Worm (Caenorhabditis elegans) whole organism, L1 larva: Measurements from ENCODE around the gene emb-5.
A peak's percentile ranks its signal among the peaks of the same experiment; 100 is the strongest.

Experiments used
- C04F5.9 ChIP-seq: sonication (generic microtip); optimal IDR thresholded peaks from 2 replicates; lab custom pipeline; 2016; ENCODE audit warnings: missing genetic modification characterization, missing compliant biosample characterization
- aha-1 ChIP-seq: fragments of 150-350 bp; optimal IDR thresholded peaks from 2 replicates; lab custom pipeline; 2014; ENCODE audit warnings: missing biosample characterization, missing genetic modification characterization
- aly-2 ChIP-seq: fragments of 150-350 bp; optimal IDR thresholded peaks from 2 replicates; lab custom pipeline; 2014; ENCODE audit warnings: missing biosample characterization, missing genetic modification characterization
- ama-1 ChIP-seq: fragments of 150-350 bp; optimal IDR thresholded peaks from 2 replicates; lab custom pipeline; 2014
- blmp-1 ChIP-seq: fragments of 150-350 bp; optimal IDR thresholded peaks from 2 replicates; lab custom pipeline; 2014; ENCODE audit warnings: missing biosample characterization, missing genetic modification characterization
- ceh-63 ChIP-seq: fragments of 200-800 bp; sonication (Bioruptor generic); optimal IDR thresholded peaks from 2 replicates; lab custom pipeline; 2018; ENCODE audit warnings: mild to moderate bottlenecking, missing genetic modification characterization, missing compliant biosample characterization
- ceh-8 ChIP-seq: fragments of 200-800 bp; sonication (Bioruptor generic); optimal IDR thresholded peaks from 2 replicates; lab custom pipeline; 2018; ENCODE audit warnings: mild to moderate bottlenecking, missing genetic modification characterization, moderate library complexity, missing compliant biosample characterization
- ceh-88 ChIP-seq: fragments of 200-800 bp; sonication (Bioruptor generic); IDR thresholded peaks from 2 replicates; pipeline ENCODE4 v1.3.6; 2022; ENCODE audit warnings: missing genetic modification characterization, missing compliant biosample characterization
- dsc-1 ChIP-seq: sonication (generic microtip); optimal IDR thresholded peaks from 2 replicates; lab custom pipeline; 2016; ENCODE audit warnings: mild to moderate bottlenecking, missing genetic modification characterization, missing compliant biosample characterization
- efl-1 ChIP-seq, 4 experiments: fragments of 150-350 bp; optimal IDR thresholded peaks in 3 of 4; peaks in 1 of 4; 1 replicate in 1 of 4; 2 replicates in 3 of 4; lab custom pipeline; 2014; ENCODE audit warnings: missing biosample characterization in 2 of 4, missing genetic modification characterization in 2 of 4, missing genetic modification reagents in 2 of 4
- egl-27 ChIP-seq, 2 experiments: fragments of 150-350 bp in 1 of 2; sonication (generic microtip); optimal IDR thresholded peaks; 3 replicates each; lab custom pipeline; 2017 to 2018; ENCODE audit warnings: missing biosample characterization in 2 of 2, missing genetic modification characterization in 2 of 2, missing genetic modification reagents in 2 of 2
- elt-2 ChIP-seq: sonication (generic microtip); optimal IDR thresholded peaks from 2 replicates; lab custom pipeline; 2016; ENCODE audit warnings: missing genetic modification characterization, mild to moderate bottlenecking, inconsistent platforms, missing compliant biosample characterization, missing genetic modification reagents
- fkh-10 ChIP-seq: sonication (generic microtip); optimal IDR thresholded peaks from 2 replicates; lab custom pipeline; 2017; ENCODE audit warnings: missing biosample characterization, missing genetic modification reagents, missing genetic modification characterization
- fkh-4 ChIP-seq: sonication (generic microtip); optimal IDR thresholded peaks from 2 replicates; lab custom pipeline; 2016; ENCODE audit warnings: missing compliant biosample characterization, missing genetic modification characterization, borderline replicate concordance
- fkh-8 ChIP-seq: sonication (generic microtip); optimal IDR thresholded peaks from 2 replicates; lab custom pipeline; 2016; ENCODE audit warnings: mild to moderate bottlenecking, missing genetic modification characterization, missing compliant biosample characterization
- grh-1 ChIP-seq: fragments of 200-800 bp; sonication (Bioruptor generic); IDR thresholded peaks from 2 replicates; pipeline ENCODE4 v1.3.6; 2022; ENCODE audit warnings: missing genetic modification reagents, missing genetic modification characterization, missing compliant biosample characterization
- hlh-17 ChIP-seq: fragments of 200-800 bp; sonication (Bioruptor generic); optimal IDR thresholded peaks from 2 replicates; lab custom pipeline; 2018; ENCODE audit warnings: missing genetic modification characterization, mild to moderate bottlenecking, missing compliant biosample characterization, moderate library complexity, borderline replicate concordance
- irx-1 ChIP-seq: sonication (generic microtip); optimal IDR thresholded peaks from 2 replicates; lab custom pipeline; 2016; ENCODE audit warnings: missing genetic modification characterization, missing compliant biosample characterization
- isw-1 ChIP-seq: fragments of 200-800 bp; sonication (Bioruptor generic); IDR thresholded peaks from 2 replicates; pipeline ENCODE4 v1.3.6; 2022; ENCODE audit warnings: missing genetic modification characterization, missing compliant biosample characterization
- jun-1 ChIP-seq: fragments of 150-350 bp; optimal IDR thresholded peaks from 2 replicates; lab custom pipeline; 2014; ENCODE audit warnings: missing biosample characterization, missing genetic modification reagents, missing genetic modification characterization
- lin-13 ChIP-seq: fragments of 150-350 bp; optimal IDR thresholded peaks from 2 replicates; lab custom pipeline; 2014; ENCODE audit warnings: missing biosample characterization, missing genetic modification reagents, missing genetic modification characterization
- lin-15B ChIP-seq: fragments of 150-350 bp; sonication (generic microtip); optimal IDR thresholded peaks from 3 replicates; lab custom pipeline; 2014; ENCODE audit warnings: missing biosample characterization, missing genetic modification characterization
- lin-39 ChIP-seq: fragments of 150-350 bp; optimal IDR thresholded peaks from 2 replicates; lab custom pipeline; 2014; ENCODE audit warnings: missing biosample characterization, missing genetic modification reagents, missing genetic modification characterization
- lir-3 ChIP-seq: sonication (generic microtip); optimal IDR thresholded peaks from 2 replicates; lab custom pipeline; 2016; ENCODE audit warnings: mild to moderate bottlenecking, missing genetic modification characterization, moderate library complexity, missing compliant biosample characterization; ENCODE audit not compliant: poor library complexity
- mab-9 ChIP-seq: fragments of 200-800 bp; sonication (Bioruptor generic); IDR thresholded peaks from 2 replicates; pipeline ENCODE4 v1.3.6; 2022; ENCODE audit warnings: missing genetic modification reagents, missing genetic modification characterization, missing compliant biosample characterization
- mdl-1 ChIP-seq, 2 experiments: fragments of 150-350 bp; optimal IDR thresholded peaks; 2 replicates each; lab custom pipeline; 2014 to 2017; ENCODE audit warnings: missing biosample characterization in 2 of 2, missing genetic modification characterization in 2 of 2, inconsistent platforms in 1 of 2
- mep-1 ChIP-seq: fragments of 150-350 bp; optimal IDR thresholded peaks from 2 replicates; lab custom pipeline; 2014; ENCODE audit warnings: missing biosample characterization, missing genetic modification characterization
- nhr-11 ChIP-seq: fragments of 150-350 bp; optimal IDR thresholded peaks from 2 replicates; lab custom pipeline; 2014; ENCODE audit warnings: missing biosample characterization, missing genetic modification characterization
- nhr-19 ChIP-seq: fragments of 200-800 bp; sonication (Bioruptor generic); conservative IDR thresholded peaks from 2 replicates; pipeline ENCODE4 v1.3.6; 2022; ENCODE audit warnings: missing genetic modification characterization, missing compliant biosample characterization
- nhr-47 ChIP-seq: sonication (generic microtip); optimal IDR thresholded peaks from 2 replicates; lab custom pipeline; 2016; ENCODE audit warnings: mild to moderate bottlenecking, missing genetic modification characterization, moderate library complexity, missing compliant biosample characterization
- nhr-71 ChIP-seq: sonication (generic microtip); optimal IDR thresholded peaks from 2 replicates; lab custom pipeline; 2016; ENCODE audit warnings: mild to moderate bottlenecking, missing genetic modification characterization, moderate library complexity, missing compliant biosample characterization
- nhr-76 ChIP-seq: sonication (generic microtip); optimal IDR thresholded peaks from 2 replicates; lab custom pipeline; 2017; ENCODE audit warnings: missing biosample characterization, missing genetic modification characterization
- nhr-77 ChIP-seq: fragments of 150-350 bp; optimal IDR thresholded peaks from 2 replicates; lab custom pipeline; 2014; ENCODE audit warnings: missing biosample characterization, missing genetic modification characterization
- nhr-84 ChIP-seq: sonication (generic microtip); optimal IDR thresholded peaks from 2 replicates; lab custom pipeline; 2017; ENCODE audit warnings: missing biosample characterization, missing genetic modification characterization
- nhr-90 ChIP-seq: sonication (generic microtip); optimal IDR thresholded peaks from 2 replicates; lab custom pipeline; 2016; ENCODE audit warnings: mild to moderate bottlenecking, missing genetic modification characterization, missing compliant biosample characterization; ENCODE audit not compliant: poor library complexity
- pax-3 ChIP-seq: fragments of 200-800 bp; sonication (Bioruptor generic); optimal IDR thresholded peaks from 2 replicates; lab custom pipeline; 2018; ENCODE audit warnings: mild to moderate bottlenecking, missing genetic modification characterization, moderate library complexity, missing compliant biosample characterization
- pqm-1 ChIP-seq: sonication (generic microtip); optimal IDR thresholded peaks from 3 replicates; lab custom pipeline; 2017; ENCODE audit warnings: missing biosample characterization, missing genetic modification characterization
- snu-23 ChIP-seq: sonication (generic microtip); optimal IDR thresholded peaks from 2 replicates; lab custom pipeline; 2016; ENCODE audit warnings: missing genetic modification characterization, missing compliant biosample characterization
- sox-4 ChIP-seq: sonication (generic microtip); optimal IDR thresholded peaks from 2 replicates; lab custom pipeline; 2016; ENCODE audit warnings: missing genetic modification characterization, missing compliant biosample characterization
- sup-37 ChIP-seq: fragments of 200-800 bp; sonication (Bioruptor generic); optimal IDR thresholded peaks from 2 replicates; lab custom pipeline; 2018; ENCODE audit warnings: mild to moderate bottlenecking, missing genetic modification characterization, missing compliant biosample characterization
- tbx-2 ChIP-seq: sonication (generic microtip); optimal IDR thresholded peaks from 2 replicates; lab custom pipeline; 2016; ENCODE audit warnings: missing genetic modification characterization, missing compliant biosample characterization
- unc-130 ChIP-seq: fragments of 150-350 bp; optimal IDR thresholded peaks from 2 replicates; lab custom pipeline; 2017; ENCODE audit warnings: missing biosample characterization, missing genetic modification characterization, inconsistent platforms
- unc-30 ChIP-seq: sonication (generic microtip); optimal IDR thresholded peaks from 2 replicates; lab custom pipeline; 2017; ENCODE audit warnings: missing biosample characterization, missing genetic modification characterization
- unc-62 ChIP-seq: fragments of 150-350 bp; optimal IDR thresholded peaks from 2 replicates; lab custom pipeline; 2014; ENCODE audit warnings: missing biosample characterization, missing genetic modification reagents, missing genetic modification characterization
- unc-86 ChIP-seq: sonication (generic microtip); optimal IDR thresholded peaks from 2 replicates; lab custom pipeline; 2016; ENCODE audit warnings: missing genetic modification characterization, missing compliant biosample characterization
- xbp-1 ChIP-seq: sonication (generic microtip); optimal IDR thresholded peaks from 2 replicates; lab custom pipeline; 2016; ENCODE audit warnings: missing genetic modification characterization, missing compliant biosample characterization
- zag-1 ChIP-seq: fragments of 150-350 bp; optimal IDR thresholded peaks from 2 replicates; lab custom pipeline; 2014; ENCODE audit warnings: missing biosample characterization, missing genetic modification characterization
- zip-4 ChIP-seq: fragments of 200-800 bp; sonication (Bioruptor generic); optimal IDR thresholded peaks from 2 replicates; lab custom pipeline; 2018; ENCODE audit warnings: mild to moderate bottlenecking, missing genetic modification characterization, moderate library complexity, missing compliant biosample characterization
- ztf-4 ChIP-seq: fragments of 150-350 bp; optimal IDR thresholded peaks from 2 replicates; lab custom pipeline; 2014; ENCODE audit warnings: missing biosample characterization, missing genetic modification characterization

The emb-5 gene

ce11 chrIII:4731295-4731988 lies 11.0 kb upstream of the emb-5 start, which contains the start of gene F17C8.3 (continued):
- TF ChIP-seq zag-1 (tag; lab: Kevin White, UChicago) (no peak), jun-1 (tag; lab: Kevin White, UChicago) (no peak), C04F5.9 (tag; lab: Kevin White, UChicago) (no peak), nhr-19 (GFP tag; lab: Robert Waterston, UW) (peak; percentile 50), nhr-84 (no peak), mab-9 (GFP tag; lab: Robert Waterston, UW) (no peak), unc-86 (tag; lab: Kevin White, UChicago) (no peak), fkh-8 (no peak), hlh-17 (GFP tag; lab: Kevin White, UChicago) (no peak), ceh-8 (GFP tag; lab: Kevin White, UChicago) (no peak), mep-1 (peak; percentile 20), dsc-1 (tag; lab: Kevin White, UChicago) (peak; percentile 88), grh-1 (no peak), pax-3 (tag; lab: Kevin White, UChicago) (no peak), pqm-1 (tag; lab: Kevin White, UChicago) (no peak), sup-37 (GFP tag; lab: Kevin White, UChicago) (no peak), ama-1 (lab: Kevin White, UChicago) (no peak), isw-1 (GFP tag; lab: Robert Waterston, UW) (no peak), aha-1 (no peak), mdl-1 (tag; optimal IDR thresholded peaks at IDR 0.05; lab: Kevin White, UChicago) (peak in 1 of 2 experiments; percentile 19), egl-27 (tag; optimal IDR thresholded peaks at IDR 0.05; lab: Kevin White, UChicago) (no peak), fkh-4 (peak; percentile 51), elt-2 (tag; lab: Kevin White, UChicago) (no peak), nhr-11 (tag; lab: Kevin White, UChicago) (no peak), irx-1 (no peak), ztf-4 (tag; lab: Kevin White, UChicago) (no peak), unc-30 (tag; lab: Kevin White, UChicago) (no peak), nhr-90 (no peak), nhr-76 (tag; lab: Kevin White, UChicago) (no peak), lin-13 (GFP tag; lab: Kevin White, UChicago) (no peak), zip-4 (GFP tag; lab: Kevin White, UChicago) (no peak), xbp-1 (no peak), unc-62 (no peak), tbx-2 (tag; lab: Kevin White, UChicago) (no peak), aly-2 (tag; lab: Kevin White, UChicago) (no peak), fkh-10 (no peak), unc-130 (tag; lab: Kevin White, UChicago) (peak; percentile 4), lin-15B (tag; lab: Kevin White, UChicago) (no peak), nhr-71 (tag; lab: Kevin White, UChicago) (peak; percentile 86), nhr-47 (tag; lab: Kevin White, UChicago) (peak; percentile 14), lir-3 (no peak), ceh-88 (no peak), snu-23 (GFP tag; lab: Kevin White, UChicago) (peak; percentile 53), nhr-77 (no peak), blmp-1 (tag; lab: Kevin White, UChicago) (no peak), lin-39 (peak; percentile 51), sox-4 (tag; lab: Kevin White, UChicago) (no peak), efl-1 (optimal IDR thresholded peaks at IDR 0.05; lab: Kevin White, UChicago) (peak in 1 of 2 experiments; percentile 30), efl-1 (GFP tag; optimal IDR thresholded peaks at IDR 0.05 in 1 of 2; lab: Kevin White, UChicago) (no peak), ceh-63 (GFP tag; lab: Kevin White, UChicago) (no peak)
